Worm (Caenorhabditis elegans) whole organism, late embryonic: ENCODE results near the gene T28F3.5.

Experiments
- ama-1 ChIP-seq: fragments of 150-350 bp; optimal IDR thresholded peaks from 2 replicates; lab custom pipeline; 2014
- fkh-10 ChIP-seq: fragments of 150-350 bp; optimal IDR thresholded peaks from 2 replicates; lab custom pipeline; 2014; ENCODE audit warnings: missing biosample characterization, missing genetic modification reagents, missing genetic modification characterization

DNA sequence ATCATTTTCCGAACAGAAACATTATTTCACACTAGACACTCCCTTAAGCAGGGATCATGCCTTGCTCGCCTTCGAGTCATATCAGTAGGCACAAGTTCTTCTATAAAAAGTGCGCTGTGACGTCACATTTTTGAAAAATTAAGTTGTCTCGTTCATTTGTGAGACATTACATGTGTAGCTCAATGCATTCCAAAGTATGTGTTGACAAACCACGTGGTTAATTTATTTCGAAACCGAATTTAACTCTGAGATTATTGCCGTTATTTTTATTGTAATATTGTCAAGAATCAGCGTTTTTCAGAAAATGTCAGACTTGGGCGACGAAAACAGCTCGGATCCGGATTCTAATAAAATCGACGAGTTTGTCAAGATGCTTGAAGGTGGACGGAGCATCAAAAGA lies at the start of gene T28F3.5:
- TF ChIP-seq ama-1 (lab: Kevin White, UChicago): no peak
- TF ChIP-seq fkh-10 (GFP tag; lab: Kevin White, UChicago): no peak
